Fruit fly (Drosophila melanogaster) whole organism, embryonic: ENCODE measurements around the gene CG43095.

ENCODE experiments used
- Blimp-1 ChIP-seq: fragments of 200-800 bp; sonication (Bioruptor generic); optimal IDR thresholded peaks from 3 replicates; lab custom pipeline; 2018; ENCODE audit warnings: missing biosample characterization, missing genetic modification characterization, mild to moderate bottlenecking, moderate library complexity, missing genetic modification reagents
- C15 ChIP-seq: fragments of 200-800 bp; sonication (Bioruptor generic); IDR thresholded peaks from 3 replicates; pipeline ENCODE4 v1.3.6; 2022; ENCODE audit warnings: missing biosample characterization, missing genetic modification characterization
- CG10147 ChIP-seq: fragments of 200-800 bp; sonication (Bioruptor generic); optimal IDR thresholded peaks from 2 replicates; lab custom pipeline; 2019; ENCODE audit warnings: missing biosample characterization, mild to moderate bottlenecking, missing genetic modification characterization, moderate library complexity
- CG10209 ChIP-seq: fragments of 200-800 bp; sonication (Bioruptor generic); optimal IDR thresholded peaks from 3 replicates; lab custom pipeline; 2017; ENCODE audit warnings: missing biosample characterization, mild to moderate bottlenecking, missing genetic modification characterization, missing genetic modification reagents
- CG10431 ChIP-seq: fragments of 200-800 bp; sonication (Bioruptor generic); optimal IDR thresholded peaks from 3 replicates; lab custom pipeline; 2018; ENCODE audit warnings: missing biosample characterization, mild to moderate bottlenecking, missing genetic modification characterization
- CG10979 ChIP-seq: fragments of 200-800 bp; sonication (Bioruptor generic); optimal IDR thresholded peaks from 2 replicates; lab custom pipeline; 2018; ENCODE audit warnings: missing biosample characterization, mild to moderate bottlenecking, missing genetic modification characterization, moderate library complexity
- CG11085 ChIP-seq: fragments of 200-800 bp; sonication (Bioruptor generic); IDR thresholded peaks from 2 replicates; pipeline ENCODE4 v1.3.6; 2022; ENCODE audit warnings: missing biosample characterization, missing genetic modification characterization
- CG11696 ChIP-seq: fragments of 200-800 bp; sonication (Bioruptor generic); IDR thresholded peaks from 2 replicates; pipeline ENCODE4 v1.3.6; 2022; ENCODE audit warnings: missing biosample characterization, missing genetic modification characterization
- CG12104 ChIP-seq: fragments of 200-800 bp; sonication (Bioruptor generic); optimal IDR thresholded peaks from 3 replicates; lab custom pipeline; 2016; ENCODE audit warnings: missing biosample characterization, missing genetic modification characterization
- CG14050 ChIP-seq: fragments of 200-800 bp; sonication (Bioruptor generic); IDR thresholded peaks from 3 replicates; pipeline ENCODE4 v1.3.6; 2022; ENCODE audit warnings: missing biosample characterization, missing genetic modification characterization
- CG15073 ChIP-seq: fragments of 200-800 bp; sonication (Bioruptor generic); optimal IDR thresholded peaks from 2 replicates; lab custom pipeline; 2016; ENCODE audit warnings: missing biosample characterization, missing genetic modification characterization
- CG1529 ChIP-seq: fragments of 200-800 bp; sonication (Bioruptor generic); optimal IDR thresholded peaks from 3 replicates; lab custom pipeline; 2018; ENCODE audit warnings: missing biosample characterization, missing genetic modification characterization
- CG17359 ChIP-seq: fragments of 200-800 bp; sonication (Bioruptor generic); optimal IDR thresholded peaks from 3 replicates; lab custom pipeline; 2018; ENCODE audit warnings: missing biosample characterization, mild to moderate bottlenecking, missing genetic modification characterization, moderate library complexity
- CG18764 ChIP-seq: fragments of 200-800 bp; sonication (Bioruptor generic); optimal IDR thresholded peaks from 3 replicates; lab custom pipeline; 2016; ENCODE audit warnings: missing biosample characterization, missing genetic modification characterization
- CG2889 ChIP-seq: fragments of 200-800 bp; sonication (Bioruptor generic); IDR thresholded peaks from 3 replicates; pipeline ENCODE4 v1.3.6; 2022; ENCODE audit warnings: missing biosample characterization, missing genetic modification characterization
- CG31441 ChIP-seq: fragments of 200-800 bp; sonication (Bioruptor generic); IDR thresholded peaks from 2 replicates; pipeline ENCODE4 v1.3.6; 2022; ENCODE audit warnings: missing biosample characterization, missing genetic modification characterization
- CG3281 ChIP-seq: fragments of 200-800 bp; sonication (Bioruptor generic); optimal IDR thresholded peaks from 3 replicates; lab custom pipeline; 2017; ENCODE audit warnings: missing biosample characterization, mild to moderate bottlenecking, missing genetic modification characterization
- CG4404 ChIP-seq: fragments of 200-800 bp; sonication (Bioruptor generic); IDR thresholded peaks from 2 replicates; pipeline ENCODE4 v1.3.6; 2022; ENCODE audit warnings: missing biosample characterization, missing genetic modification characterization
- CG4617 ChIP-seq: fragments of 200-800 bp; sonication (Bioruptor generic); optimal IDR thresholded peaks from 3 replicates; lab custom pipeline; 2016; ENCODE audit warnings: missing biosample characterization, missing genetic modification characterization, borderline replicate concordance
- CG5245 ChIP-seq: fragments of 200-800 bp; sonication (Bioruptor generic); optimal IDR thresholded peaks from 3 replicates; lab custom pipeline; 2016; ENCODE audit warnings: missing biosample characterization, missing genetic modification characterization
- CG9437 ChIP-seq: fragments of 200-800 bp; sonication (Bioruptor generic); optimal IDR thresholded peaks from 2 replicates; lab custom pipeline; 2018; ENCODE audit warnings: missing biosample characterization, mild to moderate bottlenecking, missing genetic modification characterization
- Fer3 ChIP-seq: fragments of 200-800 bp; sonication (Bioruptor generic); optimal IDR thresholded peaks from 2 replicates; lab custom pipeline; 2018; ENCODE audit warnings: missing biosample characterization, mild to moderate bottlenecking, missing genetic modification characterization, moderate library complexity
- Hand ChIP-seq: fragments of 200-800 bp; sonication (Bioruptor generic); optimal IDR thresholded peaks from 2 replicates; lab custom pipeline; 2017; ENCODE audit warnings: mild to moderate bottlenecking, missing biosample characterization, missing genetic modification reagents, missing genetic modification characterization
- MESR4 ChIP-seq: fragments of 200-800 bp; sonication (Bioruptor generic); optimal IDR thresholded peaks from 2 replicates; lab custom pipeline; 2018; ENCODE audit warnings: missing biosample characterization, mild to moderate bottlenecking, missing genetic modification characterization, moderate library complexity
- Oli ChIP-seq: fragments of 200-800 bp; sonication (Bioruptor generic); optimal IDR thresholded peaks from 2 replicates; lab custom pipeline; 2018; ENCODE audit warnings: missing biosample characterization, mild to moderate bottlenecking, missing genetic modification characterization, moderate library complexity
- Opbp ChIP-seq: fragments of 200-800 bp; sonication (Bioruptor generic); IDR thresholded peaks from 3 replicates; pipeline ENCODE4 v1.3.6; 2022; ENCODE audit warnings: missing biosample characterization, missing genetic modification characterization; ENCODE audit not compliant: partially characterized antibody
- caup ChIP-seq: fragments of 200-800 bp; sonication (Bioruptor generic); optimal IDR thresholded peaks from 3 replicates; lab custom pipeline; 2017; ENCODE audit warnings: missing biosample characterization, mild to moderate bottlenecking, missing genetic modification characterization, moderate library complexity; ENCODE audit not compliant: severe bottlenecking
- crp ChIP-seq, 2 experiments: fragments of 200-800 bp; sonication (Bioruptor generic); optimal IDR thresholded peaks; 2 replicates in 1 of 2; 3 replicates in 1 of 2; lab custom pipeline; 2017; ENCODE audit warnings: missing biosample characterization in 2 of 2, missing genetic modification characterization in 2 of 2, mild to moderate bottlenecking in 1 of 2, moderate library complexity in 1 of 2
- dysf ChIP-seq: fragments of 200-800 bp; sonication (Bioruptor generic); IDR thresholded peaks from 3 replicates; pipeline ENCODE4 v1.3.6; 2022; ENCODE audit warnings: missing biosample characterization, missing genetic modification characterization
- esg ChIP-seq: fragments of 200-800 bp; sonication (Bioruptor generic); conservative IDR thresholded peaks from 2 replicates; pipeline ENCODE4 v1.3.6; 2022; ENCODE audit warnings: missing biosample characterization, missing genetic modification characterization
- ewg ChIP-seq: fragments of 200-800 bp; sonication (Bioruptor generic); optimal IDR thresholded peaks from 3 replicates; lab custom pipeline; 2017; ENCODE audit warnings: mild to moderate bottlenecking, missing biosample characterization, missing genetic modification reagents, missing genetic modification characterization
- fd64A ChIP-seq: fragments of 200-800 bp; sonication (Bioruptor generic); optimal IDR thresholded peaks from 3 replicates; lab custom pipeline; 2018; ENCODE audit warnings: missing biosample characterization, mild to moderate bottlenecking, missing genetic modification characterization
- ftz-f1 ChIP-seq: fragments of 200-800 bp; sonication (Bioruptor generic); optimal IDR thresholded peaks from 2 replicates; lab custom pipeline; 2016; ENCODE audit warnings: missing biosample characterization, missing genetic modification characterization
- grn ChIP-seq: fragments of 200-800 bp; sonication (Bioruptor generic); optimal IDR thresholded peaks from 3 replicates; lab custom pipeline; 2017; ENCODE audit warnings: missing biosample characterization, missing genetic modification characterization
- gsb ChIP-seq: fragments of 200-800 bp; sonication (Bioruptor generic); IDR thresholded peaks from 2 replicates; pipeline ENCODE4 v1.3.6; 2022; ENCODE audit warnings: missing biosample characterization, missing genetic modification characterization
- hth ChIP-seq: fragments of >200 bp; optimal IDR thresholded peaks from 2 replicates; lab custom pipeline; 2017; ENCODE audit warnings: inconsistent platforms
- inv ChIP-seq: fragments of 200-800 bp; sonication (Bioruptor generic); IDR thresholded peaks from 2 replicates; pipeline ENCODE4 v1.3.6; 2022; ENCODE audit warnings: missing biosample characterization, missing genetic modification characterization; ENCODE audit not compliant: partially characterized antibody
- nerfin-2 ChIP-seq: fragments of 200-800 bp; sonication (Bioruptor generic); IDR thresholded peaks from 2 replicates; pipeline ENCODE4 v1.3.6; 2022; ENCODE audit warnings: missing biosample characterization, missing genetic modification characterization; ENCODE audit not compliant: partially characterized antibody
- nmo ChIP-seq: fragments of 200-800 bp; sonication (Bioruptor generic); optimal IDR thresholded peaks from 2 replicates; lab custom pipeline; 2018; ENCODE audit warnings: missing biosample characterization, mild to moderate bottlenecking, missing genetic modification characterization, moderate library complexity
- p53 ChIP-seq: fragments of 200-800 bp; sonication (Bioruptor generic); optimal IDR thresholded peaks from 2 replicates; lab custom pipeline; 2016; ENCODE audit warnings: missing biosample characterization, missing genetic modification characterization
- pum ChIP-seq: fragments of 200-800 bp; sonication (Bioruptor generic); optimal IDR thresholded peaks from 2 replicates; lab custom pipeline; 2016; ENCODE audit warnings: missing biosample characterization, missing genetic modification characterization
- rib ChIP-seq: fragments of 200-800 bp; sonication (Bioruptor generic); IDR thresholded peaks from 2 replicates; pipeline ENCODE4 v1.3.6; 2022; ENCODE audit warnings: missing biosample characterization, missing genetic modification characterization
- salm ChIP-seq: fragments of 200-800 bp; sonication (Bioruptor generic); optimal IDR thresholded peaks from 2 replicates; lab custom pipeline; 2018; ENCODE audit warnings: missing biosample characterization, mild to moderate bottlenecking, missing genetic modification characterization
- schlank ChIP-seq: fragments of 200-800 bp; sonication (Bioruptor generic); optimal IDR thresholded peaks from 2 replicates; lab custom pipeline; 2018; ENCODE audit warnings: missing biosample characterization, mild to moderate bottlenecking, missing genetic modification characterization
- scrt ChIP-seq: fragments of 200-800 bp; sonication (Bioruptor generic); optimal IDR thresholded peaks from 2 replicates; lab custom pipeline; 2018; ENCODE audit warnings: missing biosample characterization, mild to moderate bottlenecking, missing genetic modification characterization, moderate library complexity
- sim ChIP-seq: fragments of 200-800 bp; sonication (Bioruptor generic); IDR thresholded peaks from 2 replicates; pipeline ENCODE4 v1.3.6; 2022; ENCODE audit warnings: missing biosample characterization, missing genetic modification characterization
- sug ChIP-seq: fragments of 200-800 bp; optimal IDR thresholded peaks from 2 replicates; lab custom pipeline; 2019; ENCODE audit warnings: missing biosample characterization, mild to moderate bottlenecking, missing genetic modification characterization, moderate library complexity
- zfh2 ChIP-seq: fragments of 200-800 bp; sonication (Bioruptor generic); optimal IDR thresholded peaks from 2 replicates; lab custom pipeline; 2016; ENCODE audit warnings: missing biosample characterization, missing genetic modification characterization

CG43095 gene

DNA sequence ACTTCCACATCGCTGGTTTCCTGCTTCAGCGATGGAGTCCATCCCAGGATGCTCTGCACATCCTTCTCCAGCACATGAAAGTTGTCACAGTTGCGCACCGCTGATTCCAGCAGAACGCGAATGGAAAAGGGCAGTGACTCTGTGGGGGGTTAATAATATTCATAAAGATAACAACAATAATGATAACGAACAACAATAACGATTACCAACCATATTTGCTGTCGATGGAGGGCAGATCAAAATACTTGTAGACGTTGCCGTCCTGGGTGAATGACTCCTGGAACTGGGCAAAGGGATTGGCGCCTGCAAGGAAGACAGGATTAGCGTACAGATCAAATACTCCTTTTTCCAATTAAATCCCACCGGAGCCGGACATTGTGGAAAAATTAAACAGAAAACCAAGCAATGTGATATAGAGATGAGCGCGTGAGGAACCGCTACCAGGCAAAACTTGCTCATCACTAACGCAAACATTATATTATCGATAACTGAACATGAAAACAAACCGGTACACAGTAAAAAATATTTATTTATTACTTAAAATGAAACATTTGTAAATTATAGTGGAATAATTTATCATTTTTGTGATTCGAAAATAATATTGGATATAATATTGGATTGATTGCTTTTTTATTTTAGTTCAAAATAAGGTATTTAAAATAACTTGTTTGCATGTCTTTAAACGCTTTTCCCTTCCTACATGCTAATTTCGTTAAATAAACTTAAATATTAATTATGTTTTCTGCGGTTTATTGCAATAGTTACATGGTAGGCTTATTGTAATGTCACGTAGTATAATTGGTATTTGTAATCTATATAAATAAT, 47.2 kb downstream of the CG43095 start, which contains the start of gene Irp-1A:
Gene Irp-1A (minus strand): TSS at position 439 of the 825 bp plus-strand sequence.
- TF ChIP-seq CG10147 (GFP tag; lab: Kevin White, UChicago): peak; percentile 83
- peak; percentile 84 for TF ChIP-seq Blimp-1 (GFP tag; lab: Kevin White, UChicago)
- TF ChIP-seq fd64A (GFP tag; lab: Kevin White, UChicago): no peak
- TF ChIP-seq rib (GFP tag; lab: Robert Waterston, UW): 0 out of 2 replicates have a peak, but pooled peaks have one; percentile 17
- peak; percentile 36; the same call in 1 of the 3 replicates for TF ChIP-seq CG14050
- no peak for TF ChIP-seq p53
- peak; percentile 72 for TF ChIP-seq inv (GFP tag; lab: Robert Waterston, UW)
- peak; percentile 62 for TF ChIP-seq caup (GFP tag; lab: Kevin White, UChicago)
- peak; percentile 87 for TF ChIP-seq CG31441 (GFP tag; lab: Robert Waterston, UW)
- peak; percentile 83 for TF ChIP-seq CG17359 (tag; lab: Kevin White, UChicago)
- peak; percentile 72; the same call in 2 of the 3 replicates for TF ChIP-seq dysf (GFP tag; lab: Robert Waterston, UW)
- TF ChIP-seq C15 (GFP tag; lab: Robert Waterston, UW): no peak
- peak in 1 of 2 experiments; percentile 7 for TF ChIP-seq crp (GFP tag; optimal IDR thresholded peaks at IDR 0.05; lab: Kevin White, UChicago)
- peak; percentile 85 for TF ChIP-seq Opbp (GFP tag; lab: Robert Waterston, UW)
- no peak for TF ChIP-seq CG2889 (GFP tag; lab: Robert Waterston, UW)
- TF ChIP-seq Hand: peak; percentile 60
- TF ChIP-seq pum (GFP tag; lab: Kevin White, UChicago): peak; percentile 7
- TF ChIP-seq CG15073 (GFP tag; lab: Kevin White, UChicago): no peak
- TF ChIP-seq salm: peak; percentile 62
- TF ChIP-seq Oli (tag; lab: Kevin White, UChicago): peak; percentile 58
- peak; percentile 14 for TF ChIP-seq zfh2
- TF ChIP-seq ftz-f1 (GFP tag; lab: Kevin White, UChicago): no peak
- peak; percentile 21 for TF ChIP-seq schlank
- peak; percentile 7 for TF ChIP-seq CG10431 (GFP tag; lab: Kevin White, UChicago)
- peak; percentile 80 for TF ChIP-seq CG10979 (tag; lab: Kevin White, UChicago)
- peak; percentile 43; the same call in 1 of the 2 replicates for TF ChIP-seq CG11696 (GFP tag; lab: Robert Waterston, UW)
- peak; percentile 19 for TF ChIP-seq ewg
- TF ChIP-seq sug (tag; lab: Kevin White, UChicago): peak; percentile 100
- TF ChIP-seq CG4617 (GFP tag; lab: Kevin White, UChicago): peak; percentile 76
- TF ChIP-seq CG12104 (GFP tag; lab: Kevin White, UChicago): peak; percentile 40
- TF ChIP-seq CG4404 (GFP tag; lab: Robert Waterston, UW): peak; percentile 25; the same call in 1 of the 2 replicates
- TF ChIP-seq CG9437: peak; percentile 68
- TF ChIP-seq CG10209 (GFP tag; lab: Kevin White, UChicago): peak; percentile 71
- peak; percentile 49 for TF ChIP-seq nerfin-2 (GFP tag; lab: Robert Waterston, UW)
- TF ChIP-seq scrt: peak; percentile 37
- peak; percentile 79 for TF ChIP-seq Fer3 (tag; lab: Kevin White, UChicago)
- peak; percentile 62 for TF ChIP-seq MESR4 (GFP tag; lab: Kevin White, UChicago)
- no peak for TF ChIP-seq grn (GFP tag; lab: Kevin White, UChicago)
- peak; percentile 9 for TF ChIP-seq CG1529 (GFP tag; lab: Kevin White, UChicago)
- peak; percentile 8; the same call in 1 of the 2 replicates for TF ChIP-seq sim (GFP tag; lab: Robert Waterston, UW)
- peak; percentile 76 for TF ChIP-seq CG3281 (GFP tag; lab: Kevin White, UChicago)
- TF ChIP-seq CG5245: no peak
- no peak for TF ChIP-seq hth (lab: Kevin White, UChicago)
- TF ChIP-seq CG18764 (GFP tag; lab: Kevin White, UChicago): peak; percentile 64
- TF ChIP-seq nmo: peak; percentile 82
- peak; percentile 62 for TF ChIP-seq CG11085 (GFP tag; lab: Robert Waterston, UW)
- peak; percentile 47; the same call in 1 of the 2 replicates for TF ChIP-seq esg
- peak; percentile 51; the same call in 1 of the 2 replicates for TF ChIP-seq gsb (GFP tag; lab: Robert Waterston, UW)
